Fruit fly (Drosophila melanogaster): Measurements from ENCODE around the gene Orct.

The Orct gene

DNA sequence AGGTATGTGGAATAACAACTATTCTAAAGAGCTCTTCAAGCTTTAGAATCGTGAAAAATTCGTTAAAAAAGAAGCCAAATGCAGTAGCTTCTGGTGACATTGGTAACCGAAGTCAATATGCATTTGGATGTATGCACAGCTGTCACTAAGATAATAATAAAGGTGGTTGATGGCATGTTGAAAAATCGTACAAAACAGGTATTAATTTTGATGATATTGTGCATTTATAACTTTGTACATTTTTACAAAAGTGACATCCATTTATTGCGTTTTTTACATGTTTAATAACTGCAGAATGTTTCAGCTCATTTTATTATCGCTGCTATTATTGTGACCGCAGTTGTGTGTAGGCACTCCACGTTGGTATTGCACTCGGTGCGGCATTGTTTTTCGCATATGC lies 25.5 kb downstream of the Orct start:
- no peak for TF ChIP-seq insv (optimal IDR thresholded peaks at IDR 0.05)
- no peak for TF ChIP-seq Myc (optimal IDR thresholded peaks at IDR 0.05)
- TF ChIP-seq psq (optimal IDR thresholded peaks at IDR 0.05), result no peak
- no peak for TF ChIP-seq h (optimal IDR thresholded peaks at IDR 0.05)
- no peak for TF ChIP-seq Sin3A (optimal IDR thresholded peaks at IDR 0.05)
- no peak for TF ChIP-seq ttk (optimal IDR thresholded peaks at IDR 0.05)

DNA sequence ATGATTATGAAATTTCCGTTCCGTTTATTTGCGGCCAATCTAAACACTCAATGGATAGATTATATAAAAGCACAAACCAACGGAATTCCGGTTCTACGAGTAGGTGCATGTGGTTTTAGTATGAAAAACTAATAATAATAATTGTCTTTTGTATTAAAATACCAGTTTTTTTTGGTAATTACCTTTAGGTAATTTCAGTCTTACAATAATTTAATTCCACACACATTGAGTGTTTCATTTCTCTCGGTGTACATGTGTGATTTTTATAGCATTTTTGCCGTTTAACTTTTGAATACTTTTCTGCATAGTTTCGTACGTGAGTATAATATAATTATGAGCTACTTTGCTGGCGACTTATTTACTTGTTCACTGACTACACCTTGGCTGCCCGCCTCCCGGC lies 27.0 kb downstream of the Orct start:
- TF ChIP-seq ttk (optimal IDR thresholded peaks at IDR 0.05), result no peak
- no peak for TF ChIP-seq insv (optimal IDR thresholded peaks at IDR 0.05)
- no peak for TF ChIP-seq psq (optimal IDR thresholded peaks at IDR 0.05)
- TF ChIP-seq h (optimal IDR thresholded peaks at IDR 0.05), result no peak
- no peak for TF ChIP-seq Sin3A (optimal IDR thresholded peaks at IDR 0.05)
- no peak for TF ChIP-seq Myc (optimal IDR thresholded peaks at IDR 0.05)

DNA sequence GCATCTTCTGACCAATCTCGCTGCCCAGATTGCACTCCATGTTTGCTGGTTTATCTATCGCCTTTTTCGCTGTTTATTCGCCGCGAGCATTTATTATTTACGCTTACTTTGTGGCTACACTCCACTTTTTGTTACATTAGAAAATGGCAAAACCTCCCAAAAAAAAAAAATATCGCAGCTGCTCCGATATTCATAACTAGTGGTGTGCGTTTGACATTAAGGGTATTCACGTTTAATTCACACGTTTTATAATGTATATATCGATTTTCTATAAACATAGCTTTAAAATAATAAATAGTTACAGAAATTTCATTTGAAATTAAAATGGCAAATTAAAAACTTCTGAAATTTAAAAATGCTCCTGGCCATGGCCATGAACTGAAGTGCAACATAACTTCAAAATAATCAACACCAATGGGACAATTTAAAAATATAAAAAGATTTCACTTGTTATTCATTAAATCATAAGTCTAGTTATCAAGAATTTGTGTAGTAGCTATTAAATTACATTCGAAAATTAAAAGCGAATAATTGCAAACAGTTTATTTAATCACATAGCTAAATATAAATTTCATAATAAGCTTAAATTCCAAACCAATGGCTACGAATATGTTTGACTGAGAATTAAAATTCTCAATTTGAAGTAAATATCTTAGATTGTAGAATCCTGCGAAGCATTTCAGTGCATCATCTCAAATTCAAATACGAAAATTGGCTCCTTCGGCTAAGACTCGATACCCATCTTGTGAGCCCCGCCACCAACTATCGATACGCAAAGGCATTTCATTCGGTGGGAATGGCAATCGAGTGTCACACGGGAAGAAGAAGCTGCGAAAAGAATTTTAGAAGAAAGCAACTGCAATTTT lies 42.4 kb downstream of the Orct start, which contains the start of the genes Nab2 and BRWD3:
Gene Nab2 (minus strand): TSS at position 203 of the 866 bp plus-strand sequence.
Gene BRWD3 (plus strand): TSS at position 784 of the 866 bp plus-strand sequence.
- TF ChIP-seq ttk (optimal IDR thresholded peaks at IDR 0.05) (no peak), Sin3A (optimal IDR thresholded peaks at IDR 0.05) (no peak), insv (optimal IDR thresholded peaks at IDR 0.05) (no peak), psq (optimal IDR thresholded peaks at IDR 0.05) (no peak), Myc (optimal IDR thresholded peaks at IDR 0.05) (no peak), h (optimal IDR thresholded peaks at IDR 0.05) (no peak)

DNA sequence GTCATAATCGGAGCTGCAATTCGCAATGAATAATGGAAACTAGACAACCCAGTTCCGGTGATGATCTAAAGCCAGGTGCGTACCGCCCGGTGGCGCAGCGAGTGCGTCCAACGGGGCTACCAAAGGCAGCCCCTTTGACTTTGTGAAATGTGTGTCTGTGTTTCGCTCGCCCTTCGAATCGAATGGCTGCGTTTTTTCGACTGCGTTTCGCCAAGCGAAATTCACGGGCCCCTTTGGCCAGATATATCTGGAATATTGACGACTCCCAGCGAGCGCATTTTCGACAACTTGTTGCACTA lies 43.0 kb downstream of the Orct start:
- TF ChIP-seq h (optimal IDR thresholded peaks at IDR 0.05), result no peak
- TF ChIP-seq ttk (optimal IDR thresholded peaks at IDR 0.05), result no peak
- no peak for TF ChIP-seq insv (optimal IDR thresholded peaks at IDR 0.05)
- TF ChIP-seq Sin3A (optimal IDR thresholded peaks at IDR 0.05), result no peak
- no peak for TF ChIP-seq Myc (optimal IDR thresholded peaks at IDR 0.05)
- TF ChIP-seq psq (optimal IDR thresholded peaks at IDR 0.05), result no peak

DNA sequence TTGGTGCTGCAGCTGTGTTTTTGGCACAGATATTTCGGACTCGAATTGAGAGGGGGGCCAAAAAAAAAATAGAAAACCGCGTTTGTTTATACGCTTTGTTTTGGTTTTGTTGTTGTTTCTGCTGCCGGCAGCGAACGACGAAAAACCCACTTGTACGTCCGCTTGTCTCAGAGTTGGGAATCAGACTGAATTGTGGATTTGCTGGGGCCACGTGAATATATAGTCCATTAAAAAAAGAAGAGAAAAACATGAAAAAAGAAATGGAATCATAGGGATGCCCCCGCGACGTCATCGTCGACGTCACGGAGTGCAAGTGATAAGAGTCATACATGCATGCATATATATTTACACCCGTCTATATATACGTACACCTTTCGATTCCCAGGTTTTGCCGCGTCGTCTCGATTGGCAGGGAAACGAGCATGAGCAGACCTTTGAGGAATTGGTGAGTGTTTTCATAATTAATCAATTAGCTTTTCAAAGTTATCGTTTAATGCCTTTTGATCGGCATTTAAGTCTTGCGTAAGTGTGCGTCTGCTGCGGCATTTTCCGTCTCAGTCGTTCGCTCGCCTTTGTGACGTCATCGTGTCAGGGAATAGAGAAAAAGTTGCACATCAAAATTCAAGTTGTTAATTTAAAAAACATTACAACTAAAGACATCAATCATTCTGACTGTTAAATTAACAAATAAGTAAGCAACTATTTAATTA lies 43.7 kb downstream of the Orct start:
- TF ChIP-seq insv (optimal IDR thresholded peaks at IDR 0.05) (no peak), Myc (optimal IDR thresholded peaks at IDR 0.05) (no peak), h (optimal IDR thresholded peaks at IDR 0.05) (no peak)

DNA sequence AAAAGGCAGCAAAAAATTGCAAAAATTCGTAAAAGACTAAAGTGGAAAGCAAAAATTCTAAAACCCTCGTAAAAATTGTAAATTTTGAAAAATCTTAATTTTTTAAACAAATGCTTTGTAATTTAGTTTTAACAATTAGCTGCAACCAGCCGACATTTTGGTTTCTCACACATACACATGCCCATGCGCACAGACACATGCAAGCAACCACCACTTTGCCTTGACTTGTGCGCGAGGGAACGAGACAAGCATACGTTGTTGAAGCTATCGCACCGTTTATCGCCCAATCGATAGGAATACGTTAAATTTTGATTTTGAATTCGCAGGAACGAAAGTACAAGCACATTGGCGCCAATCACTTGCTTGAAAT lies 44.3 kb downstream of the Orct start:
- TF ChIP-seq ttk (optimal IDR thresholded peaks at IDR 0.05) (no peak), Sin3A (optimal IDR thresholded peaks at IDR 0.05) (no peak), h (optimal IDR thresholded peaks at IDR 0.05) (no peak), Myc (optimal IDR thresholded peaks at IDR 0.05) (no peak), psq (optimal IDR thresholded peaks at IDR 0.05) (no peak), insv (optimal IDR thresholded peaks at IDR 0.05) (no peak)
